Worm (Caenorhabditis elegans) whole organism, L1 larva: ENCODE data around the gene lmd-4.
"Not testable (repeated sequence)": the region's sequence is repeated elsewhere in the genome, so short reads cannot be mapped to it uniquely, and the experiment has no call there.

ENCODE experiments used
- C04F5.9 ChIP-seq: sonication (generic microtip); optimal IDR thresholded peaks from 2 replicates; lab custom pipeline; 2016; ENCODE audit warnings: missing genetic modification characterization, missing compliant biosample characterization
- C16A3.4 ChIP-seq: fragments of 150-350 bp; optimal IDR thresholded peaks from 2 replicates; lab custom pipeline; 2014; ENCODE audit warnings: missing biosample characterization, missing genetic modification characterization
- aha-1 ChIP-seq: fragments of 150-350 bp; optimal IDR thresholded peaks from 2 replicates; lab custom pipeline; 2014; ENCODE audit warnings: missing biosample characterization, missing genetic modification characterization
- ama-1 ChIP-seq: fragments of 150-350 bp; optimal IDR thresholded peaks from 2 replicates; lab custom pipeline; 2014
- blmp-1 ChIP-seq: fragments of 150-350 bp; optimal IDR thresholded peaks from 2 replicates; lab custom pipeline; 2014; ENCODE audit warnings: missing biosample characterization, missing genetic modification characterization
- ceh-63 ChIP-seq: fragments of 200-800 bp; sonication (Bioruptor generic); optimal IDR thresholded peaks from 2 replicates; lab custom pipeline; 2018; ENCODE audit warnings: mild to moderate bottlenecking, missing genetic modification characterization, missing compliant biosample characterization
- dpl-1 ChIP-seq, 3 experiments: fragments of 150-350 bp in 2 of 3; sonication (generic microtip) in 1 of 3; optimal IDR thresholded peaks; 2 replicates each; lab custom pipeline; 2014 to 2017; ENCODE audit warnings: missing biosample characterization in 3 of 3, missing genetic modification characterization in 3 of 3, missing genetic modification reagents in 3 of 3
- egl-13 ChIP-seq: sonication (generic microtip); optimal IDR thresholded peaks from 2 replicates; lab custom pipeline; 2016; ENCODE audit warnings: missing genotype, missing genetic modification reagents, missing genetic modification characterization, missing compliant biosample characterization
- egl-27 ChIP-seq, 2 experiments: fragments of 150-350 bp in 1 of 2; sonication (generic microtip); optimal IDR thresholded peaks; 3 replicates each; lab custom pipeline; 2017 to 2018; ENCODE audit warnings: missing biosample characterization in 2 of 2, missing genetic modification characterization in 2 of 2, missing genetic modification reagents in 2 of 2
- elt-2 ChIP-seq: sonication (generic microtip); optimal IDR thresholded peaks from 2 replicates; lab custom pipeline; 2016; ENCODE audit warnings: missing genetic modification characterization, mild to moderate bottlenecking, inconsistent platforms, missing compliant biosample characterization, missing genetic modification reagents
- grh-1 ChIP-seq: fragments of 200-800 bp; sonication (Bioruptor generic); IDR thresholded peaks from 2 replicates; pipeline ENCODE4 v1.3.6; 2022; ENCODE audit warnings: missing genetic modification reagents, missing genetic modification characterization, missing compliant biosample characterization
- irx-1 ChIP-seq: sonication (generic microtip); optimal IDR thresholded peaks from 2 replicates; lab custom pipeline; 2016; ENCODE audit warnings: missing genetic modification characterization, missing compliant biosample characterization
- lin-13 ChIP-seq: fragments of 150-350 bp; optimal IDR thresholded peaks from 2 replicates; lab custom pipeline; 2014; ENCODE audit warnings: missing biosample characterization, missing genetic modification reagents, missing genetic modification characterization
- lin-14 ChIP-seq: fragments of 200-800 bp; sonication (Bioruptor generic); optimal IDR thresholded peaks from 2 replicates; lab custom pipeline; 2018; ENCODE audit warnings: mild to moderate bottlenecking, missing genetic modification characterization, moderate library complexity, missing compliant biosample characterization
- lin-35 ChIP-seq, 2 experiments: fragments of 150-350 bp; optimal IDR thresholded peaks; 2 replicates each; lab custom pipeline; 2014; ENCODE audit warnings: missing biosample characterization in 2 of 2, missing genetic modification characterization in 2 of 2, missing genetic modification reagents in 2 of 2
- lin-39 ChIP-seq: fragments of 150-350 bp; optimal IDR thresholded peaks from 2 replicates; lab custom pipeline; 2014; ENCODE audit warnings: missing biosample characterization, missing genetic modification reagents, missing genetic modification characterization
- lsy-2 ChIP-seq, 2 experiments: fragments of 150-350 bp; optimal IDR thresholded peaks; 2 replicates each; lab custom pipeline; 2014; ENCODE audit warnings: missing biosample characterization in 2 of 2, missing genetic modification characterization in 2 of 2
- mab-9 ChIP-seq: fragments of 200-800 bp; sonication (Bioruptor generic); IDR thresholded peaks from 2 replicates; pipeline ENCODE4 v1.3.6; 2022; ENCODE audit warnings: missing genetic modification reagents, missing genetic modification characterization, missing compliant biosample characterization
- mdl-1 ChIP-seq, 2 experiments: fragments of 150-350 bp; optimal IDR thresholded peaks; 2 replicates each; lab custom pipeline; 2014 to 2017; ENCODE audit warnings: missing biosample characterization in 2 of 2, missing genetic modification characterization in 2 of 2, inconsistent platforms in 1 of 2
- nhr-11 ChIP-seq: fragments of 150-350 bp; optimal IDR thresholded peaks from 2 replicates; lab custom pipeline; 2014; ENCODE audit warnings: missing biosample characterization, missing genetic modification characterization
- nhr-12 ChIP-seq: sonication (generic microtip); optimal IDR thresholded peaks from 2 replicates; lab custom pipeline; 2017; ENCODE audit warnings: missing biosample characterization, missing genetic modification characterization
- nhr-19 ChIP-seq: fragments of 200-800 bp; sonication (Bioruptor generic); conservative IDR thresholded peaks from 2 replicates; pipeline ENCODE4 v1.3.6; 2022; ENCODE audit warnings: missing genetic modification characterization, missing compliant biosample characterization
- nhr-20 ChIP-seq: sonication (generic microtip); optimal IDR thresholded peaks from 2 replicates; lab custom pipeline; 2016; ENCODE audit warnings: mild to moderate bottlenecking, missing genetic modification characterization, missing compliant biosample characterization
- nhr-237 ChIP-seq: fragments of 150-350 bp; optimal IDR thresholded peaks from 2 replicates; lab custom pipeline; 2014; ENCODE audit warnings: missing biosample characterization, missing genetic modification characterization
- nhr-28 ChIP-seq: fragments of 150-350 bp; optimal IDR thresholded peaks from 2 replicates; lab custom pipeline; 2014; ENCODE audit warnings: missing biosample characterization, missing genetic modification characterization
- nhr-76 ChIP-seq: sonication (generic microtip); optimal IDR thresholded peaks from 2 replicates; lab custom pipeline; 2017; ENCODE audit warnings: missing biosample characterization, missing genetic modification characterization
- nhr-84 ChIP-seq: sonication (generic microtip); optimal IDR thresholded peaks from 2 replicates; lab custom pipeline; 2017; ENCODE audit warnings: missing biosample characterization, missing genetic modification characterization
- nhr-85 ChIP-seq: sonication (generic microtip); peaks from one replicate; lab custom pipeline; 2016; ENCODE audit warnings: missing genetic modification characterization, inconsistent platforms, missing compliant biosample characterization
- pag-3 ChIP-seq: sonication (generic microtip); optimal IDR thresholded peaks from 2 replicates; lab custom pipeline; 2017; ENCODE audit warnings: missing genetic modification characterization, mild to moderate bottlenecking, missing compliant biosample characterization, antibody characterized with exemption, borderline replicate concordance; ENCODE audit not compliant: insufficient read depth
- rnt-1 ChIP-seq: sonication (generic microtip); optimal IDR thresholded peaks from 2 replicates; lab custom pipeline; 2016; ENCODE audit warnings: mild to moderate bottlenecking, missing genetic modification characterization, moderate library complexity, missing compliant biosample characterization
- sptf-1 ChIP-seq: fragments of 150-350 bp; optimal IDR thresholded peaks from 2 replicates; lab custom pipeline; 2014; ENCODE audit warnings: missing biosample characterization, missing genetic modification characterization
- unc-30 ChIP-seq: sonication (generic microtip); optimal IDR thresholded peaks from 2 replicates; lab custom pipeline; 2017; ENCODE audit warnings: missing biosample characterization, missing genetic modification characterization
- unc-86 ChIP-seq: sonication (generic microtip); optimal IDR thresholded peaks from 2 replicates; lab custom pipeline; 2016; ENCODE audit warnings: missing genetic modification characterization, missing compliant biosample characterization
- unc-98 ChIP-seq: fragments of 200-800 bp; sonication (Bioruptor generic); IDR thresholded peaks from 2 replicates; pipeline ENCODE4 v1.3.6; 2022; ENCODE audit warnings: missing genetic modification characterization, missing compliant biosample characterization
- zip-4 ChIP-seq: fragments of 200-800 bp; sonication (Bioruptor generic); optimal IDR thresholded peaks from 2 replicates; lab custom pipeline; 2018; ENCODE audit warnings: mild to moderate bottlenecking, missing genetic modification characterization, moderate library complexity, missing compliant biosample characterization
- ztf-4 ChIP-seq: fragments of 150-350 bp; optimal IDR thresholded peaks from 2 replicates; lab custom pipeline; 2014; ENCODE audit warnings: missing biosample characterization, missing genetic modification characterization

The lmd-4 gene

DNA sequence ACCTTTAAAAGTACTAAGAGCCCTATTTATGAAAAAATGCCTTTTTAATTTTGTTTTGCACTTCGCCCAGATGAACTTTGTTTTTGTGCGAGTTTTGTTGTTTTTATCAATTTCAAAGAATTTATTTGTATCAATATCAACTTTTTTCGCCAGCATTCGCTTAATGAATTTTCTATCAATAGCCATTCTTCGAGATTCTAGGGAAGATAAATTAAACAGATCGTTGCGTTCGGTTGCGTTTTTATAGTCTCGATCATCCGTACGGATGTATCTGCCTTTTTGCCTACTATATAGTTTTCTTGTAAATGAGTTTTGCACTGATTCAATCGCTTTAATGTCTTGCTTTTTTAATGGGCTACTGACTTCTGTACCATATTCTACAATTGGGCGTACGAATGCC is 24.7 kb upstream of the lmd-4 start, which contains the start of gene nhr-147:
Gene nhr-147, plus strand, starts transcription at position 301 of the 400 bp plus-strand sequence.
- not testable (repeated sequence) for TF ChIP-seq mab-9 (GFP tag; lab: Robert Waterston, UW); lin-14; lin-39

DNA sequence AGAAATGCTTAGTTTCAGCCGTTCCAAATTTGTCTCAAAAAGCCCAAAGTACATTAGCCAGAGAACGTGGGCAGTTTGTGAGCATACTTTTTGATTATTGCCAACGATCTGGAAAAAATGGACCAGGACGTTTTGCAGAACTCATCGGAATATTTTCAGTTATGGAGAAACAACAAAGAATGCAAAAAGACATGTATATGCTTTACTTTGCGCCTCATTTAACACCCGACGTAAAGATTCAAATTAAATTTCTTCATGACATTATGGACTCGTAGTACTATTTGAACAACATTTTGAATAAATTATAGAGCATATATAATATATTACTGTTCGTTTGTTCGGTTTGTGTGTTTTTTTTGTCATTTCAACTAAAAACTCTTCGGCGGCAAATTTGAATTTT is 22.7 kb upstream of the lmd-4 start, which contains the start of gene srh-244:
Gene srh-244, plus strand, starts transcription at position 301 of the 400 bp plus-strand sequence.
- TF ChIP-seq mdl-1 (tag; optimal IDR thresholded peaks at IDR 0.05; lab: Kevin White, UChicago): no peak
- no peak for TF ChIP-seq nhr-84 (tag; lab: Kevin White, UChicago)
- TF ChIP-seq nhr-12 (tag; lab: Kevin White, UChicago): no peak
- TF ChIP-seq unc-98 (GFP tag; lab: Robert Waterston, UW): no peak
- TF ChIP-seq egl-27 (tag; optimal IDR thresholded peaks at IDR 0.05; lab: Kevin White, UChicago): no peak
- TF ChIP-seq unc-30 (tag; lab: Kevin White, UChicago): no peak
- TF ChIP-seq nhr-237 (tag; lab: Kevin White, UChicago): no peak
- no peak for TF ChIP-seq C04F5.9 (tag; lab: Kevin White, UChicago)

DNA sequence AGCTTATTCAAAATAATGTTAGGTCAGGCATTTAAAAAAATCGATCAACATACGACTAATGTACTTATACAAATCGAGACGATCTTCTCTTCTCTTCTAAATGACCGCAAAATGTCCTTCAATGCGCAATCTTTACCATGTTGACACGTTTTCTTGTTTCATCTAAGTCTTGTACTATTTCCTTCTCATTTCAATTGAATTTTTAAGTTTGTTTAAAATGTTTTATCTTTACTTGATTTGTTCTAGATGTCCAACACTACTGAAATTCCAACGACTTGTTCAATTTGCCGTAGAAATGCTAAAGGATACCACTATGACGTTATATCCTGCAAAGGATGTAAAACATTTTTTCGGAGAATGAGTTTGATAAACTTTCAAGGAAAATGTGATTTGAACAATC is 21.1 kb upstream of the lmd-4 start, which contains the start of the genes nhr-263 and nhr-148:
Gene nhr-263, minus strand, starts transcription at position 101 of the 400 bp plus-strand sequence.
Gene nhr-148, plus strand, starts transcription at position 215 of the 400 bp plus-strand sequence.
- no peak for TF ChIP-seq ceh-63 (GFP tag; lab: Kevin White, UChicago)
- TF ChIP-seq blmp-1 (tag; lab: Kevin White, UChicago): peak; percentile 2
- TF ChIP-seq zip-4 (GFP tag; lab: Kevin White, UChicago): no peak
- no peak for TF ChIP-seq irx-1 (tag; lab: Kevin White, UChicago)
- no peak for TF ChIP-seq nhr-28 (tag; lab: Kevin White, UChicago)
- no peak for TF ChIP-seq aha-1 (tag; lab: Kevin White, UChicago)
- no peak for TF ChIP-seq C04F5.9 (tag; lab: Kevin White, UChicago)
- TF ChIP-seq lin-13 (GFP tag; lab: Kevin White, UChicago): no peak
- TF ChIP-seq egl-13 (tag; lab: Kevin White, UChicago): no peak

DNA sequence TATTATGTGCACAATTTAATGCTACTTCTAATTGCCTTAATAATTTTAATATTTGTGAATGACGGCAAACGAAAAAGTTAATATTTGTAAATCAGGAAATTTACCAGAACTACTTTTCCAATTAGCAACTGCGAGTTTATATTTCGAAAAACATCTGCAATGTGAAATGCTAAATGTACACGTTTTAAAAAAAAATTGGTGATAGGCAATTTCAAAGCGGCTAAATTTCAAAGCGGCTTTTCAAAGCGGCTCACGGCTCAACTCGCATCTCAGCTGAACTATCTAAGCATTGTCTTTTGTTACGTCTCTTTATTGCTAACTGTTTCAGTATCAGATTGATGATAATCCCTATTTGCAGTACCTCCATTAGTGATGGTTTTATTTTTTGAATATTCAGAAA is 19.0 kb upstream of the lmd-4 start, which contains the start of gene srh-187:
Gene srh-187, minus strand, starts transcription at position 101 of the 400 bp plus-strand sequence.
- no peak for TF ChIP-seq zip-4 (GFP tag; lab: Kevin White, UChicago)
- no peak for TF ChIP-seq elt-2 (tag; lab: Kevin White, UChicago)
- TF ChIP-seq unc-86: no peak
- TF ChIP-seq nhr-85 (tag; lab: Kevin White, UChicago): no peak
- TF ChIP-seq dpl-1 (GFP tag; optimal IDR thresholded peaks at IDR 0.05; lab: Kevin White, UChicago): no peak
- TF ChIP-seq pag-3 (tag; lab: Kevin White, UChicago): no peak
- TF ChIP-seq sptf-1: no peak
- TF ChIP-seq lin-35 (GFP tag; optimal IDR thresholded peaks at IDR 0.05; lab: Kevin White, UChicago): no peak
- TF ChIP-seq ama-1 (lab: Kevin White, UChicago): no peak
- no peak for TF ChIP-seq nhr-19
- no peak for TF ChIP-seq nhr-76
- TF ChIP-seq C16A3.4 (tag; lab: Kevin White, UChicago): no peak
- TF ChIP-seq nhr-20 (tag; lab: Kevin White, UChicago): no peak
- no peak for TF ChIP-seq grh-1 (GFP tag; lab: Robert Waterston, UW)
- no peak for TF ChIP-seq ztf-4 (tag; lab: Kevin White, UChicago)
- TF ChIP-seq rnt-1 (tag; lab: Kevin White, UChicago): no peak
- TF ChIP-seq, all 84 proteins: peak for 0

DNA sequence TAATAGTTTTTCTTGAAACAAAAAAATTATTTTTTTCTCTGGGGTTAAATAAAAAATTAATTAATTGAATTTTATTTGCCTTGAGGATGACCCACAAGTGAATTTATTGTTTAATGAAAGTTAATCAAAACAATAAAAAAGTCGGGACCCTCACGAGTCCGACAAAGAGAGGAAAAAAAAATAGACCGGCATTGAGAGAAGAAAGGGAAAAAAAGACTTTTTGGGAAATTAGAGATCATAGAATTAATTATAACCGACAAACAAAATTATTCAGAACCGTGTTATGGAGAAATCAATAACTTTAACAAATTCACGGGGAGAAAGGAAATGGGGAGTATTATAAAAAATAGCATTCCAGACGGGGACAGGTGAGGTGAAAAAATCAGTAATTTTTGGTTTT is 16.4 kb upstream of the lmd-4 start, which contains the start of gene F10G2.7:
Gene F10G2.7, minus strand, starts transcription at position 101 of the 400 bp plus-strand sequence.
- TF ChIP-seq lsy-2 (tag; optimal IDR thresholded peaks at IDR 0.05; lab: Kevin White, UChicago); nhr-11 (tag; lab: Kevin White, UChicago); pag-3 (tag; lab: Kevin White, UChicago): not testable (repeated sequence)
